Worm (Caenorhabditis elegans): Measurements from ENCODE around the gene kars-1.
A peak's percentile ranks its signal among the peaks of the same experiment; 100 is the strongest.

- no peak for TF ChIP-seq unc-39 (tag; optimal IDR thresholded peaks at IDR 0.05)
- no peak for TF ChIP-seq elt-3 (tag; optimal IDR thresholded peaks at IDR 0.05)
- TF ChIP-seq mab-5 (tag; optimal IDR thresholded peaks at IDR 0.05): peak; percentile 41
- peak; percentile 88 for TF ChIP-seq mep-1 (tag; optimal IDR thresholded peaks at IDR 0.05)
- TF ChIP-seq ztf-11 (tag; optimal IDR thresholded peaks at IDR 0.05): no peak
- no peak for TF ChIP-seq snpc-4 (tag; optimal IDR thresholded peaks at IDR 0.05)
- no peak for TF ChIP-seq nhr-12 (tag; optimal IDR thresholded peaks at IDR 0.05)
- peak; percentile 79 for TF ChIP-seq ceh-39 (tag; optimal IDR thresholded peaks at IDR 0.05)
- TF ChIP-seq elt-1 (tag; optimal IDR thresholded peaks at IDR 0.05; ENCODE audit: borderline replicate concordance, insufficient read depth): no peak
- TF ChIP-seq lsy-2 (tag; optimal IDR thresholded peaks at IDR 0.05): peak; percentile 98
- peak; percentile 73 for TF ChIP-seq unc-62 (GFP tag; optimal IDR thresholded peaks at IDR 0.05)
- TF ChIP-seq lin-13 (tag; optimal IDR thresholded peaks at IDR 0.05): peak; percentile 63
Measured at ce11 chrII:7104794-7105613, 32.8 kb upstream of the kars-1 start, which contains the start of the genes farl-11 and rpl-33.
